Worm (Caenorhabditis elegans) whole organism, L2 larva: ENCODE measurements around the gene sru-48.

Experiments
- ceh-82 ChIP-seq: fragments of 150-350 bp; optimal IDR thresholded peaks from 2 replicates; lab custom pipeline; 2014; ENCODE audit warnings: missing biosample characterization, missing genetic modification characterization
- egl-27 ChIP-seq: sonication (generic microtip); optimal IDR thresholded peaks from 3 replicates; lab custom pipeline; 2017; ENCODE audit warnings: missing biosample characterization, missing genetic modification reagents, missing genetic modification characterization
- elt-1 ChIP-seq: fragments of 150-350 bp; optimal IDR thresholded peaks from 2 replicates; lab custom pipeline; 2014; ENCODE audit warnings: missing biosample characterization, missing genetic modification characterization
- nhr-237 ChIP-seq: fragments of 150-350 bp; optimal IDR thresholded peaks from 2 replicates; lab custom pipeline; 2014; ENCODE audit warnings: missing biosample characterization, missing genetic modification characterization
- unc-62 ChIP-seq: fragments of 150-350 bp; optimal IDR thresholded peaks from 2 replicates; lab custom pipeline; 2014; ENCODE audit warnings: missing biosample characterization, missing genetic modification reagents, missing genetic modification characterization
- zag-1 ChIP-seq: fragments of 150-350 bp; optimal IDR thresholded peaks from 2 replicates; lab custom pipeline; 2014; ENCODE audit warnings: missing biosample characterization, missing genetic modification characterization

DNA sequence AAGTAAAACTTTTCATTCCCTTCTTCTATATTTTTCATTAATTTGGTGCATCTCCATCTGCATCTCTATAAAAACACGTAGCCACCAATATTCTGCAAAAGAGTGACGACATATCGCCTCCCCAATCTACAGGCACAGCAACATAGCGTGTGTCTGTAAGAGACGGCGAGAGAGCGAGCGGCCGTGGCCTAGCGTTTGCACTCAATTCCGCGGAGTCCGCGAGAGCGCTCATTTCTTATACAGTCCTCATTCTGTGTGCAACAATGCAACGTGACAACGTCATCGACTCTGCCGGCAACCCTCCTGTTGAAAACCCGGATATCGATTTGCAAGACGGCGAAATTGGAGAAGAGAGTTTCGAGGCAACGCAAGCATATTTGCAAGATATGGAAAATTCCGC is 25.6 kb downstream of the sru-48 start, which contains the start of gene H28G03.2:
- TF ChIP-seq unc-62 (GFP tag; lab: Kevin White, UChicago) (no peak), zag-1 (tag; lab: Kevin White, UChicago) (no peak), nhr-237 (tag; lab: Kevin White, UChicago) (no peak), egl-27 (no peak), elt-1 (no peak), ceh-82 (tag; lab: Kevin White, UChicago) (no peak)
